Fruit fly (Drosophila melanogaster) whole organism, embryonic: ENCODE results near the gene CG14984.
A peak's percentile ranks its signal among the peaks of the same experiment; 100 is the strongest.

ENCODE experiments used
- Asciz ChIP-seq: fragments of 200-800 bp; sonication (Bioruptor generic); optimal IDR thresholded peaks from 2 replicates; lab custom pipeline; 2017; ENCODE audit warnings: missing biosample characterization, mild to moderate bottlenecking, missing genetic modification characterization, missing genetic modification reagents
- BtbVII ChIP-seq: fragments of 200-800 bp; sonication (Bioruptor generic); optimal IDR thresholded peaks from 3 replicates; lab custom pipeline; 2017; ENCODE audit warnings: missing biosample characterization, mild to moderate bottlenecking, missing genetic modification characterization
- CG1024 ChIP-seq: fragments of 200-800 bp; sonication (Bioruptor generic); IDR thresholded peaks from 2 replicates; pipeline ENCODE4 v1.3.6; 2022; ENCODE audit warnings: missing biosample characterization, missing genetic modification characterization
- CG11456 ChIP-seq: fragments of 200-800 bp; sonication (Bioruptor generic); IDR thresholded peaks from 3 replicates; pipeline ENCODE4 v1.3.6; 2022; ENCODE audit warnings: missing biosample characterization, missing genetic modification characterization
- CG14014 ChIP-seq: fragments of 200-800 bp; sonication (Bioruptor generic); IDR thresholded peaks from 2 replicates; pipeline ENCODE4 v1.3.6; 2022; ENCODE audit warnings: missing biosample characterization, missing genetic modification characterization
- CG1603 ChIP-seq: fragments of 200-800 bp; sonication (Bioruptor generic); optimal IDR thresholded peaks from 2 replicates; lab custom pipeline; 2019; ENCODE audit warnings: missing biosample characterization, mild to moderate bottlenecking, missing genetic modification characterization, moderate library complexity
- CG16863 ChIP-seq: fragments of 200-800 bp; sonication (Bioruptor generic); optimal IDR thresholded peaks from 3 replicates; lab custom pipeline; 2016; ENCODE audit warnings: missing biosample characterization, missing genetic modification characterization
- CG17361 ChIP-seq: fragments of 200-800 bp; sonication (Bioruptor generic); IDR thresholded peaks from 3 replicates; pipeline ENCODE4 v1.3.6; 2022; ENCODE audit warnings: missing biosample characterization, missing genetic modification characterization
- CG17385 ChIP-seq: fragments of 200-800 bp; sonication (Bioruptor generic); optimal IDR thresholded peaks from 3 replicates; lab custom pipeline; 2018; ENCODE audit warnings: missing biosample characterization, mild to moderate bottlenecking, missing genetic modification characterization
- CG2116 ChIP-seq: fragments of 200-800 bp; sonication (Bioruptor generic); optimal IDR thresholded peaks from 3 replicates; lab custom pipeline; 2018; ENCODE audit warnings: missing biosample characterization, mild to moderate bottlenecking, missing genetic modification characterization
- CG2120 ChIP-seq: fragments of 200-800 bp; sonication (Bioruptor generic); optimal IDR thresholded peaks from 3 replicates; lab custom pipeline; 2016; ENCODE audit warnings: missing biosample characterization, missing genetic modification characterization
- CG2199 ChIP-seq: fragments of 200-800 bp; sonication (Bioruptor generic); IDR thresholded peaks from 3 replicates; pipeline ENCODE4 v1.3.6; 2022; ENCODE audit warnings: missing biosample characterization, missing genetic modification characterization
- CG3163 ChIP-seq: fragments of 200-800 bp; sonication (Bioruptor generic); optimal IDR thresholded peaks from 3 replicates; lab custom pipeline; 2016; ENCODE audit warnings: missing biosample characterization, missing genetic modification characterization
- CG4360 ChIP-seq: fragments of 200-800 bp; sonication (Bioruptor generic); IDR thresholded peaks from 2 replicates; pipeline ENCODE4 v1.3.6; 2022; ENCODE audit warnings: missing biosample characterization, missing genetic modification characterization
- CG4617 ChIP-seq: fragments of 200-800 bp; sonication (Bioruptor generic); optimal IDR thresholded peaks from 3 replicates; lab custom pipeline; 2016; ENCODE audit warnings: missing biosample characterization, missing genetic modification characterization, borderline replicate concordance
- CG4707 ChIP-seq: fragments of 200-800 bp; sonication (Bioruptor generic); optimal IDR thresholded peaks from 2 replicates; lab custom pipeline; 2018; ENCODE audit warnings: missing biosample characterization, mild to moderate bottlenecking, missing genetic modification characterization, moderate library complexity
- CG6175 ChIP-seq: fragments of 200-800 bp; sonication (Bioruptor generic); IDR thresholded peaks from 3 replicates; pipeline ENCODE4 v1.3.6; 2022; ENCODE audit warnings: missing biosample characterization, missing genetic modification characterization
- CG6254 ChIP-seq: fragments of 200-800 bp; sonication (Bioruptor generic); optimal IDR thresholded peaks from 3 replicates; lab custom pipeline; 2017; ENCODE audit warnings: mild to moderate bottlenecking, missing biosample characterization, missing genetic modification reagents, missing genetic modification characterization
- CG7839 ChIP-seq: fragments of 200-800 bp; sonication (Bioruptor generic); optimal IDR thresholded peaks from 3 replicates; lab custom pipeline; 2018; ENCODE audit warnings: missing biosample characterization, mild to moderate bottlenecking, missing genetic modification characterization, moderate library complexity
- CG8089 ChIP-seq: fragments of 200-800 bp; sonication (Bioruptor generic); optimal IDR thresholded peaks from 3 replicates; lab custom pipeline; 2016; ENCODE audit warnings: missing biosample characterization, missing genetic modification characterization
- CG9932 ChIP-seq: fragments of 200-800 bp; sonication (Bioruptor generic); IDR thresholded peaks from 2 replicates; pipeline ENCODE4 v1.3.6; 2022; ENCODE audit warnings: missing biosample characterization, missing genetic modification characterization
- CHES-1-like ChIP-seq: fragments of 200-800 bp; sonication (Bioruptor generic); optimal IDR thresholded peaks from 2 replicates; lab custom pipeline; 2016; ENCODE audit warnings: missing biosample characterization, missing genetic modification characterization
- CkIIα-i1 ChIP-seq: fragments of 200-800 bp; sonication (Bioruptor generic); IDR thresholded peaks from 2 replicates; pipeline ENCODE4 v1.3.6; 2022; ENCODE audit warnings: missing biosample characterization, missing genetic modification characterization
- D ChIP-seq, 2 experiments: fragments of 200-800 bp in 1 of 2; fragments of >200 bp in 1 of 2; sonication (Bioruptor generic) in 1 of 2; optimal IDR thresholded peaks; 2 replicates in 1 of 2; 3 replicates in 1 of 2; lab custom pipeline; 2017; ENCODE audit warnings: mild to moderate bottlenecking in 1 of 2, missing biosample characterization in 1 of 2, missing genetic modification characterization in 1 of 2, missing genetic modification reagents in 1 of 2
- Dfd ChIP-seq, 2 experiments: fragments of >200 bp; optimal IDR thresholded peaks; 2 replicates each; lab custom pipeline; 2017; ENCODE audit warnings: missing biosample characterization in 2 of 2, missing genetic modification characterization in 2 of 2
- E2f1 ChIP-seq: fragments of 200-800 bp; sonication (Bioruptor generic); IDR thresholded peaks from 2 replicates; pipeline ENCODE4 v1.3.6; 2022; ENCODE audit warnings: missing biosample characterization, missing genetic modification characterization
- HLH3B ChIP-seq: fragments of 200-800 bp; sonication (Bioruptor generic); IDR thresholded peaks from 2 replicates; pipeline ENCODE4 v1.3.6; 2022; ENCODE audit warnings: missing biosample characterization, missing genetic modification characterization
- Hey ChIP-seq: fragments of 200-800 bp; sonication (Bioruptor generic); optimal IDR thresholded peaks from 3 replicates; lab custom pipeline; 2018; ENCODE audit warnings: missing biosample characterization, mild to moderate bottlenecking, missing genetic modification characterization
- Med ChIP-seq: fragments of 200-800 bp; sonication (Bioruptor generic); peaks from one replicate; lab custom pipeline; 2016; ENCODE audit warnings: missing biosample characterization, missing genetic modification characterization, mild to moderate bottlenecking, inconsistent platforms, moderate library complexity
- Mes4 ChIP-seq: fragments of 200-800 bp; sonication (Bioruptor generic); optimal IDR thresholded peaks from 2 replicates; lab custom pipeline; 2016; ENCODE audit warnings: missing biosample characterization, missing genetic modification characterization
- Sin3A ChIP-seq: fragments of >200 bp; optimal IDR thresholded peaks from 2 replicates; lab custom pipeline; 2018
- Ssrp ChIP-seq: fragments of 200-800 bp; sonication (Bioruptor generic); optimal IDR thresholded peaks from 2 replicates; lab custom pipeline; 2018; ENCODE audit warnings: missing biosample characterization, mild to moderate bottlenecking, missing genetic modification characterization, moderate library complexity
- Xbp1 ChIP-seq: fragments of 200-800 bp; sonication (Bioruptor generic); optimal IDR thresholded peaks from 3 replicates; lab custom pipeline; 2016; ENCODE audit warnings: missing biosample characterization, mild to moderate bottlenecking, missing genetic modification characterization
- ac ChIP-seq: fragments of 200-800 bp; sonication (Bioruptor generic); optimal IDR thresholded peaks from 3 replicates; lab custom pipeline; 2017; ENCODE audit warnings: missing biosample characterization, mild to moderate bottlenecking, missing genetic modification characterization
- crc ChIP-seq: fragments of 200-800 bp; sonication (Bioruptor generic); optimal IDR thresholded peaks from 2 replicates; lab custom pipeline; 2016; ENCODE audit warnings: missing biosample characterization, missing genetic modification characterization
- dan ChIP-seq: fragments of 200-800 bp; sonication (Bioruptor generic); IDR thresholded peaks from 2 replicates; pipeline ENCODE4 v1.3.6; 2022; ENCODE audit warnings: missing biosample characterization, missing genetic modification characterization
- dpn ChIP-seq, 2 experiments: fragments of 200-800 bp; sonication (Bioruptor generic); optimal IDR thresholded peaks; 3 replicates each; lab custom pipeline; 2016; ENCODE audit warnings: missing biosample characterization in 2 of 2, missing genetic modification characterization in 2 of 2
- eve ChIP-seq, 2 experiments: fragments of >200 bp; optimal IDR thresholded peaks; 2 replicates each; lab custom pipeline; 2017; ENCODE audit warnings: missing biosample characterization in 2 of 2, missing genetic modification characterization in 2 of 2
- gro ChIP-seq: fragments of 200-800 bp; sonication (Bioruptor generic); optimal IDR thresholded peaks from 2 replicates; lab custom pipeline; 2016; ENCODE audit warnings: missing biosample characterization, missing genetic modification characterization
- ind ChIP-seq: fragments of 200-800 bp; sonication (Bioruptor generic); optimal IDR thresholded peaks from 3 replicates; lab custom pipeline; 2016; ENCODE audit warnings: missing biosample characterization, missing genetic modification characterization
- lilli ChIP-seq: fragments of 200-800 bp; sonication (Bioruptor generic); optimal IDR thresholded peaks from 3 replicates; lab custom pipeline; 2016; ENCODE audit warnings: missing biosample characterization, missing genetic modification characterization
- phol ChIP-seq: fragments of 200-800 bp; sonication (Bioruptor generic); optimal IDR thresholded peaks from 3 replicates; lab custom pipeline; 2018; ENCODE audit warnings: missing biosample characterization, mild to moderate bottlenecking, missing genetic modification characterization, moderate library complexity
- pros ChIP-seq: fragments of 200-800 bp; sonication (Bioruptor generic); optimal IDR thresholded peaks from 3 replicates; lab custom pipeline; 2019; ENCODE audit warnings: missing biosample characterization, mild to moderate bottlenecking, missing genetic modification characterization, moderate library complexity
- repo ChIP-seq: fragments of 200-800 bp; sonication (Bioruptor generic); optimal IDR thresholded peaks from 2 replicates; lab custom pipeline; 2016; ENCODE audit warnings: missing biosample characterization, missing genetic modification characterization
- scrt ChIP-seq: fragments of 200-800 bp; sonication (Bioruptor generic); optimal IDR thresholded peaks from 2 replicates; lab custom pipeline; 2018; ENCODE audit warnings: missing biosample characterization, mild to moderate bottlenecking, missing genetic modification characterization, moderate library complexity
- tap ChIP-seq: fragments of 200-800 bp; optimal IDR thresholded peaks from 3 replicates; lab custom pipeline; 2019; ENCODE audit warnings: missing biosample characterization, mild to moderate bottlenecking, missing genetic modification characterization, moderate library complexity
- zfh1 ChIP-seq: fragments of 200-800 bp; sonication (Bioruptor generic); IDR thresholded peaks from 3 replicates; pipeline ENCODE4 v1.3.6; 2022; ENCODE audit warnings: missing biosample characterization, missing genetic modification characterization

The CG14984 gene

DNA sequence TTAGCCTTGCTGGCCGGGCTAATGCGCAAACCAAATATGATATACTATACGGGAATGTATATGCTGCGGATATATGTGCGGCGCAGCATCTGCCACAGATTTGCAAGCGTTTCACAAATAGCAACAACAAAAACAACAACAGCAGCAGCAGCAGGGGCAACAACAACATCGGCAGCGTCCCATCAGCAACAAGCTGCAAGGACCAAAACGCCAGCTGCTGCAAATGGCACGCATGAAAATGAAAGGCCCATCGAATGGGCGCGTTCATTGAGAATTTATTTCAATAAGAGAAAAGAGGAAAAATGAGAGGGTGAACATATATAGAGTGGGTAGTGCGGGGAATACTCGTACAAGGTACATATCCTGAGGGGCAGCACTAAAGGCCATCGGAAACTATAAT lies 24.1 kb upstream of the CG14984 start:
- TF ChIP-seq CG9932 (GFP tag; lab: Robert Waterston, UW) (no peak), CG2199 (GFP tag; lab: Robert Waterston, UW) (0 out of 3 replicates have a peak, but pooled peaks have one; percentile 54), CG4360 (GFP tag; lab: Robert Waterston, UW) (peak; percentile 98), D (optimal IDR thresholded peaks at IDR 0.05; lab: Kevin White, UChicago) (peak; percentile 0), D (GFP tag; optimal IDR thresholded peaks at IDR 0.05; lab: Kevin White, UChicago) (no peak), pros (GFP tag; lab: Kevin White, UChicago) (peak; percentile 92), scrt (GFP tag; lab: Kevin White, UChicago) (peak; percentile 79), Asciz (no peak), ac (GFP tag; lab: Kevin White, UChicago) (peak; percentile 32), tap (tag; lab: Kevin White, UChicago) (peak; percentile 61)

DNA sequence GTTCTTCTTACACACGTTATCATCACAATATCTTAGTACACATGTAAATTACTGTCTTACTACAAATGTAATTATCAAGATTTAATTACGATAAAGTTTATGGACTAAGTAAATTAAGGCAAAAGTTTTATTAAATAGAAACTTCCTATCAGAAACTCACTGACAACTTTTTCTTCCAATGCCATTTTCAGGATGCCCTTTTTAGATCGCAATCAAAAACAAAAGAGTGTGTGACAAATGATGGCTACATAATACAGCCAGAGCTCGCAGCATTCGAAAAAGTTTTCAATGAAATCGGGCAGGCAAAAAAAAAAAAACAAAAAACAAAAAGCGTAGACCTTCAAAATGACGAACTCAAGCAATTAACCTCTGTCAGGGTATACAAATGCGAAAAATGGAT lies 20.2 kb upstream of the CG14984 start, which contains the start of gene CG43915:
Gene CG43915, plus strand, starts transcription at position 301 of the 400 bp plus-strand sequence.
- no peak for TF ChIP-seq CG6175 (GFP tag; lab: Robert Waterston, UW)
- no peak for TF ChIP-seq E2f1
- no peak for TF ChIP-seq CG2120 (GFP tag; lab: Kevin White, UChicago)

DNA sequence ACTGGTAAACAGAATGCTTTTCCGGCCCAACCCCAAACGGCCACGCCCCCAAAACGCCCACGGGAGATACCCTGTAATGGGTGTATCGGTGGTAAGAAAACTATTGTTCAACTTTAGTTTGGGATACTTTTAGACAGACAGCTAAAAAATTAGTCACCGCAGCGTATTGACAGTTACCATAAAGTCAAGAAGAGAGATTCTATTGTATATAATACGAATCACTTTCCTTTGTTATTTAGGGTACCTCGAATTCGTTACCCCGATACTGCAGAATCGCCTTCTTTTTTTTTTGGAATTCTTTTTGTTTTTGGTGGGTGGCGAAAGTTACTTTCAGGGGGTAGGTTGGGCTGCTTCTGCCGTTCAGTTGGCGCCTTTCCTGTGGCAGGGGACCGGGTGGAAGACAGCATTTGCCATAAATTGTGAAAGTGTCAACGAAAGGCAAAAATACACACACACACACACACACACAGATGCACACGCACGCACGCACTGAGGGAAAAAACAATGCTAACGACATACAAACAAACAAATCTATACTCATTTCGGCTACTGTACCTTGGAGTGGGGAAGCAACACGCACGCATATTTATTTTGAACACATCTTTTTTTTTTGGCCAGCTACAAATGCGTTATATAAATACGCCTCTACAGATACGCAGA lies 18.2 kb upstream of the CG14984 start:
- TF ChIP-seq CG16863 (GFP tag; lab: Kevin White, UChicago) (no peak), CG11456 (0 out of 3 replicates have a peak, but pooled peaks have one; percentile 9), Med (GFP tag; lab: Kevin White, UChicago) (peak; percentile 85), Mes4 (GFP tag; lab: Kevin White, UChicago) (no peak), zfh1 (GFP tag; lab: Robert Waterston, UW) (0 out of 3 replicates have a peak, but pooled peaks have one; percentile 40), Dfd (GFP tag; optimal IDR thresholded peaks at IDR 0.05; lab: Kevin White, UChicago) (peak in 1 of 2 experiments; percentile 57), CG14014 (GFP tag; lab: Robert Waterston, UW) (0 out of 2 replicates have a peak, but pooled peaks have one; percentile 18), CkIIα-i1 (GFP tag; lab: Robert Waterston, UW) (no peak), CG1603 (tag; lab: Kevin White, UChicago) (peak; percentile 28), CG1024 (GFP tag; lab: Robert Waterston, UW) (no peak), Hey (no peak), repo (GFP tag; lab: Kevin White, UChicago) (no peak), HLH3B (GFP tag; lab: Robert Waterston, UW) (peak; percentile 20; the same call in 1 of the 2 replicates), CHES-1-like (GFP tag; lab: Kevin White, UChicago) (no peak), CG3163 (GFP tag; lab: Kevin White, UChicago) (no peak), CG8089 (GFP tag; lab: Kevin White, UChicago) (no peak), CG6254 (no peak), CG7839 (tag; lab: Kevin White, UChicago) (peak; percentile 71), Sin3A (no peak), dan (no peak), gro (GFP tag; lab: Kevin White, UChicago) (peak; percentile 6), dpn (GFP tag; optimal IDR thresholded peaks at IDR 0.05; lab: Kevin White, UChicago) (peak; percentile 0 to 39), CG17385 (GFP tag; lab: Kevin White, UChicago) (peak; percentile 47), Ssrp (peak; percentile 21), BtbVII (GFP tag; lab: Kevin White, UChicago) (no peak), ind (GFP tag; lab: Kevin White, UChicago) (no peak), CG17361 (GFP tag; lab: Robert Waterston, UW) (peak; percentile 32; the same call in 1 of the 3 replicates), CG4707 (no peak), lilli (GFP tag; lab: Kevin White, UChicago) (peak; percentile 59), eve (GFP tag; optimal IDR thresholded peaks at IDR 0.05; lab: Kevin White, UChicago) (peak in 1 of 2 experiments; percentile 60), phol (tag; lab: Kevin White, UChicago) (peak; percentile 32), CG4617 (no peak), CG2116 (GFP tag; lab: Kevin White, UChicago) (no peak), crc (GFP tag; lab: Kevin White, UChicago) (no peak), Xbp1 (GFP tag; lab: Kevin White, UChicago) (peak; percentile 42)
